Worm (Caenorhabditis elegans): ENCODE results near the gene mdl-1.

DNA sequence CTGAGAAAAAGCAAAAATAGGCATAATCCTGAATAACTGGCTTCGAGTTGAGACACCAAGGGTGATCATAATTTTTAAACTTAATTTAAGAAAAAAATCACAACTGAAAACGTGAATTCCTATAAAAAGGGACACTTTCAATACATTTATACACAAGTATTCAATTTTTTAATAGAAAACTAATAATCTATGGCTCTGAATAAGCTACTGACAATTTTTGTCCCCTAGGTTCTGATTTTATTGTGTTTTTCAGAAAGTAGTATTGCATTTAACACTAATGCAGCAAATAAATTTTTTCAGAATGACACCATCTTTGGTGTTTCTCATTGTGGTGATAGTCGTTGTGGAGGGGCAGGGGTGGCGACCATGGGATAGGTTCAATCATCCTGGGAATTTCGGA, 28.9 kb upstream of the mdl-1 start, which contains the start of gene nas-11:
- TF ChIP-seq klf-2 (GFP tag; conservative IDR thresholded peaks at IDR 0.05) = no peak
- no peak for TF ChIP-seq ztf-23 (GFP tag; IDR thresholded peaks at IDR 0.05)

Measured in whole organism, midembryonic.